Fruit fly (Drosophila melanogaster): ENCODE data around the gene mRpS31.

mRpS31 gene

dm6 chr3L:15987635-15988034 is 17.4 kb upstream of the mRpS31 start, which contains the start of gene PolD1:
Gene PolD1 (minus strand): TSS chr3L:15987815.
- TF ChIP-seq dsf (GFP tag; optimal IDR thresholded peaks at IDR 0.05; ENCODE audit: borderline replicate concordance) (no peak), dl (GFP tag; optimal IDR thresholded peaks at IDR 0.05; ENCODE audit: insufficient read depth in 1 of 2, partially characterized antibody in 2 of 2) (no peak), h (GFP tag; optimal IDR thresholded peaks at IDR 0.05) (no peak), Hr78 (GFP tag; optimal IDR thresholded peaks at IDR 0.05) (no peak)

- TF ChIP-seq foxo (GFP tag; optimal IDR thresholded peaks at IDR 0.05) (peak in 1 of 2 experiments; percentile 43), h (GFP tag; optimal IDR thresholded peaks at IDR 0.05) (peak; percentile 35), psq (GFP tag; optimal IDR thresholded peaks at IDR 0.05) (peak; percentile 29), N (GFP tag; optimal IDR thresholded peaks at IDR 0.05) (no peak), Hr83 (GFP tag; optimal IDR thresholded peaks at IDR 0.05; ENCODE audit: poor library complexity, severe bottlenecking) (no peak), Rel (GFP tag; optimal IDR thresholded peaks at IDR 0.05) (no peak), Rel (tag; optimal IDR thresholded peaks at IDR 0.05) (peak; percentile 99), Hr78 (GFP tag; optimal IDR thresholded peaks at IDR 0.05) (no peak), fru (GFP tag; optimal IDR thresholded peaks at IDR 0.05) (peak; percentile 43), Sp1 (GFP tag; optimal IDR thresholded peaks at IDR 0.05) (no peak), sv (GFP tag; optimal IDR thresholded peaks at IDR 0.05) (peak; percentile 8), dl (GFP tag; optimal IDR thresholded peaks at IDR 0.05; ENCODE audit: insufficient read depth in 1 of 2, partially characterized antibody in 2 of 2) (no peak), woc (GFP tag; optimal IDR thresholded peaks at IDR 0.05) (peak; percentile 45), OdsH (GFP tag; optimal IDR thresholded peaks at IDR 0.05) (peak; percentile 35), dsf (GFP tag; optimal IDR thresholded peaks at IDR 0.05; ENCODE audit: borderline replicate concordance) (peak; percentile 52), br (GFP tag; optimal IDR thresholded peaks at IDR 0.05) (peak; percentile 9), rgr (GFP tag; optimal IDR thresholded peaks at IDR 0.05) (peak; percentile 47), Abd-B (GFP tag; optimal IDR thresholded peaks at IDR 0.05) (no peak), pan (optimal IDR thresholded peaks at IDR 0.05) (no peak), jim (GFP tag; optimal IDR thresholded peaks at IDR 0.05) (no peak), HLH106 (tag; optimal IDR thresholded peaks at IDR 0.05) (no peak), lola (GFP tag; optimal IDR thresholded peaks at IDR 0.05) (no peak), Myc (optimal IDR thresholded peaks at IDR 0.05) (peak; percentile 25), Hnf4 (GFP tag; optimal IDR thresholded peaks at IDR 0.05) (no peak), ey (GFP tag; optimal IDR thresholded peaks at IDR 0.05) (peak; percentile 26)
Measured at dm6 chr3L:15988039-15988546, 16.9 kb upstream of the mRpS31 start, which contains the start of gene Hip14. Gene Hip14 (plus strand): TSS chr3L:15988236.

- TF ChIP-seq Sp1 (GFP tag; optimal IDR thresholded peaks at IDR 0.05) (no peak), rgr (GFP tag; optimal IDR thresholded peaks at IDR 0.05) (no peak), Myc (optimal IDR thresholded peaks at IDR 0.05) (no peak), Dif (GFP tag; optimal IDR thresholded peaks at IDR 0.05; ENCODE audit: partially characterized antibody) (no peak), sv (GFP tag; optimal IDR thresholded peaks at IDR 0.05) (no peak), pan (optimal IDR thresholded peaks at IDR 0.05) (no peak), Abd-B (GFP tag; optimal IDR thresholded peaks at IDR 0.05) (no peak), Hr78 (GFP tag; optimal IDR thresholded peaks at IDR 0.05) (no peak), sage (GFP tag; optimal IDR thresholded peaks at IDR 0.05) (no peak), N (GFP tag; optimal IDR thresholded peaks at IDR 0.05) (no peak), CG32264 (GFP tag; optimal IDR thresholded peaks at IDR 0.05) (no peak)
Measured at dm6 chr3L:15996019-15996418, 9.0 kb upstream of the mRpS31 start.

dm6 chr3L:15998217-15998616 is 6.8 kb upstream of the mRpS31 start:
- TF ChIP-seq Dfd (GFP tag; optimal IDR thresholded peaks at IDR 0.05), result no peak

dm6 chr3L:15999358-16000005 is 5.5 kb upstream of the mRpS31 start:
- TF ChIP-seq br (GFP tag; optimal IDR thresholded peaks at IDR 0.05), result no peak
- TF ChIP-seq Hnf4 (GFP tag; optimal IDR thresholded peaks at IDR 0.05), result no peak
- peak; percentile 15 for TF ChIP-seq rgr (GFP tag; optimal IDR thresholded peaks at IDR 0.05)
- peak; percentile 37 for TF ChIP-seq psq (GFP tag; optimal IDR thresholded peaks at IDR 0.05)
- TF ChIP-seq Mio (GFP tag; optimal IDR thresholded peaks at IDR 0.05), result no peak
- no peak for TF ChIP-seq Abd-B (GFP tag; optimal IDR thresholded peaks at IDR 0.05)
- no peak for TF ChIP-seq ey (GFP tag; optimal IDR thresholded peaks at IDR 0.05)
- TF ChIP-seq Hr83 (GFP tag; optimal IDR thresholded peaks at IDR 0.05; ENCODE audit: poor library complexity, severe bottlenecking), result no peak
- TF ChIP-seq OdsH (GFP tag; optimal IDR thresholded peaks at IDR 0.05), result no peak
- TF ChIP-seq HLH106 (tag; optimal IDR thresholded peaks at IDR 0.05), result no peak
- no peak for TF ChIP-seq GATAd (GFP tag; optimal IDR thresholded peaks at IDR 0.05)
- no peak for TF ChIP-seq tai (GFP tag; optimal IDR thresholded peaks at IDR 0.05)
- peak; percentile 26 for TF ChIP-seq fru (GFP tag; optimal IDR thresholded peaks at IDR 0.05)
- no peak for TF ChIP-seq foxo (GFP tag; optimal IDR thresholded peaks at IDR 0.05)
- no peak for TF ChIP-seq lola (GFP tag; optimal IDR thresholded peaks at IDR 0.05)
- TF ChIP-seq Rel (GFP tag; optimal IDR thresholded peaks at IDR 0.05), result no peak
- TF ChIP-seq Rel (tag; optimal IDR thresholded peaks at IDR 0.05), result peak; percentile 90
- TF ChIP-seq Hr78 (GFP tag; optimal IDR thresholded peaks at IDR 0.05), result no peak
- no peak for TF ChIP-seq Vsx2 (GFP tag; optimal IDR thresholded peaks at IDR 0.05; ENCODE audit: partially characterized antibody)
- no peak for TF ChIP-seq dmrt93B (GFP tag; optimal IDR thresholded peaks at IDR 0.05)
- TF ChIP-seq sv (GFP tag; optimal IDR thresholded peaks at IDR 0.05), result no peak
- no peak for TF ChIP-seq jim (GFP tag; optimal IDR thresholded peaks at IDR 0.05)
- no peak for TF ChIP-seq CrebA (GFP tag; optimal IDR thresholded peaks at IDR 0.05; ENCODE audit: borderline replicate concordance)
- TF ChIP-seq CG9705 (GFP tag; optimal IDR thresholded peaks at IDR 0.05), result no peak
- no peak for TF ChIP-seq pan (optimal IDR thresholded peaks at IDR 0.05)
- TF ChIP-seq Myc (optimal IDR thresholded peaks at IDR 0.05), result no peak

Data from whole organism, wandering third instar larva.